Worm (Caenorhabditis elegans) whole organism, mixed stage, embryonic: ENCODE data around the gene clc-4.

Source experiments
- blmp-1 ChIP-seq: fragments of 150-350 bp; optimal IDR thresholded peaks from 2 replicates; lab custom pipeline; 2014; ENCODE audit warnings: missing biosample characterization, missing genetic modification characterization
- ces-1 ChIP-seq: fragments of 150-350 bp; optimal IDR thresholded peaks from 2 replicates; lab custom pipeline; 2014; ENCODE audit warnings: missing biosample characterization, missing genetic modification reagents, missing genetic modification characterization
- drap-1 ChIP-seq: fragments of 200-800 bp; sonication (Bioruptor generic); optimal IDR thresholded peaks from 3 replicates; lab custom pipeline; 2018; ENCODE audit warnings: mild to moderate bottlenecking, missing genetic modification characterization, missing compliant biosample characterization
- lsy-2 ChIP-seq: fragments of 150-350 bp; optimal IDR thresholded peaks from 2 replicates; lab custom pipeline; 2014; ENCODE audit warnings: missing biosample characterization, missing genetic modification characterization
- mep-1 ChIP-seq: fragments of 150-350 bp; optimal IDR thresholded peaks from 2 replicates; lab custom pipeline; 2017; ENCODE audit warnings: missing biosample characterization, missing genetic modification reagents, missing genetic modification characterization, inconsistent platforms
- nhr-237 ChIP-seq: fragments of 150-350 bp; optimal IDR thresholded peaks from 2 replicates; lab custom pipeline; 2014; ENCODE audit warnings: missing biosample characterization, missing genetic modification characterization
- pha-4 ChIP-seq: fragments of 150-350 bp; optimal IDR thresholded peaks from 2 replicates; lab custom pipeline; 2018; ENCODE audit warnings: missing biosample characterization, missing genetic modification reagents, missing genetic modification characterization

- TF ChIP-seq mep-1 (tag; lab: Kevin White, UChicago) (no peak), lsy-2 (no peak), nhr-237 (tag; lab: Kevin White, UChicago) (no peak), pha-4 (tag; lab: Kevin White, UChicago) (no peak), ces-1 (GFP tag; lab: Kevin White, UChicago) (no peak), blmp-1 (tag; lab: Kevin White, UChicago) (no peak), drap-1 (GFP tag; lab: Kevin White, UChicago) (no peak)
Measured at ce11 chrX:10748145-10748544, 35.6 kb downstream of the clc-4 start.
